Fruit fly (Drosophila melanogaster): ENCODE results near the gene Rcd4.
A peak's percentile ranks its signal among the peaks of the same experiment; 100 is the strongest.

The Rcd4 gene

DNA sequence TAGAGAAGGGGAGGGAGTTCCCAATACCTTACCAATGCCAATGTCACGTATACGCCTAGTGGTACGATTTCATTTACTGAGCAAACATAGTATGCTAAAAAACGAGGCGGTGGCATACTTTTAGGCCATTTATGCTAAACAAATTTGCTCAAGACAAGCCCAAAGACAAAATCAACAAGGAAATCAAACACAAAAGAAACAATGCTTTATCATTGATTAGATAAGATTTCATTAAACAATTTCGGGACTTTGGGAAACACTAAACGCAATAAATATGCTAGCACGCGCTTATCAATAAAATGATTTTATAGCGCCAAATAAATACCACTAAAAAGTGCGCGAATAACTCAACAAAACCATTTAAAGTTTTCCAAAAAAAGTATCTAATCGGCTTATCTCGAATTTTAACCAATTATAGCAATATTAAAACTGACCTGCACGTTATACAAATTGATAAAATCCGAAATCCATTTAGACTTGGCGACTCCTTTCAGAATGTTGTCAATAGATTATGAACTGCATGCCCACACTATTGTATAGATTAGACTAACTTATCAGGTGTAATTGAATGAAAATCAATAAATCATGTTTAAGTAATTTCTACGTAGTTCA is 32.0 kb upstream of the Rcd4 start (continued):
- TF ChIP-seq kah (GFP tag; optimal IDR thresholded peaks at IDR 0.05) (no peak), yki (optimal IDR thresholded peaks at IDR 0.05) (no peak), CG14014 (GFP tag; IDR thresholded peaks at IDR 0.05) (peak; percentile 52; the same call in 1 of the 2 replicates), CG17612 (GFP tag; IDR thresholded peaks at IDR 0.05) (no peak), Abd-B (GFP tag; optimal IDR thresholded peaks at IDR 0.05) (no peak), Dad (GFP tag; optimal IDR thresholded peaks at IDR 0.05) (no peak), ftz-f1 (GFP tag; optimal IDR thresholded peaks at IDR 0.05) (peak; percentile 50), CG30431 (GFP tag; optimal IDR thresholded peaks at IDR 0.05) (no peak), shn (GFP tag; optimal IDR thresholded peaks at IDR 0.05) (no peak), CG7786 (GFP tag; optimal IDR thresholded peaks at IDR 0.05) (no peak), Jarid2 (GFP tag; optimal IDR thresholded peaks at IDR 0.05) (peak; percentile 19), Hr3 (GFP tag; optimal IDR thresholded peaks at IDR 0.05) (no peak), cato (GFP tag; optimal IDR thresholded peaks at IDR 0.05; ENCODE audit: borderline replicate concordance) (no peak), CG34224 (GFP tag; IDR thresholded peaks at IDR 0.05; ENCODE audit: partially characterized antibody) (no peak), gt (GFP tag; IDR thresholded peaks at IDR 0.05) (no peak), Nf-YC (tag; optimal IDR thresholded peaks at IDR 0.05) (no peak), Dref (GFP tag; IDR thresholded peaks at IDR 0.05) (no peak), hbn (GFP tag; IDR thresholded peaks at IDR 0.05; ENCODE audit: partially characterized antibody) (no peak), CG2129 (GFP tag; IDR thresholded peaks at IDR 0.05; ENCODE audit: partially characterized antibody) (no peak), CG16779 (GFP tag; IDR thresholded peaks at IDR 0.05) (no peak), Oaz (GFP tag; IDR thresholded peaks at IDR 0.05) (no peak), CG8924 (tag; optimal IDR thresholded peaks at IDR 0.05) (peak; percentile 26), croc (GFP tag; conservative IDR thresholded peaks at IDR 0.05) (no peak), dmrt99B (tag; optimal IDR thresholded peaks at IDR 0.05) (peak; percentile 25), pita (GFP tag; optimal IDR thresholded peaks at IDR 0.05) (no peak), YL-1 (GFP tag; optimal IDR thresholded peaks at IDR 0.05) (peak; percentile 17), CG12155 (GFP tag; optimal IDR thresholded peaks at IDR 0.05) (no peak), Dip3 (GFP tag; optimal IDR thresholded peaks at IDR 0.05) (no peak), CG2875 (GFP tag; optimal IDR thresholded peaks at IDR 0.05) (no peak), dimm (GFP tag; IDR thresholded peaks at IDR 0.05) (no peak), CG12942 (GFP tag; optimal IDR thresholded peaks at IDR 0.05) (no peak), CG16815 (GFP tag; optimal IDR thresholded peaks at IDR 0.05) (no peak), CG17802 (tag; optimal IDR thresholded peaks at IDR 0.05) (no peak), CG17328 (GFP tag; IDR thresholded peaks at IDR 0.05) (no peak), CG11560 (tag; IDR thresholded peaks at IDR 0.05) (no peak), bab2 (GFP tag; optimal IDR thresholded peaks at IDR 0.05) (no peak), dmrt11E (tag; optimal IDR thresholded peaks at IDR 0.05) (no peak), CG10654 (GFP tag; optimal IDR thresholded peaks at IDR 0.05) (no peak), HLH3B (GFP tag; IDR thresholded peaks at IDR 0.05) (peak; percentile 29; the same call in 1 of the 2 replicates), Sox100B (GFP tag; optimal IDR thresholded peaks at IDR 0.05) (peak; percentile 8), nmo (GFP tag; optimal IDR thresholded peaks at IDR 0.05) (no peak), CG1233 (GFP tag; optimal IDR thresholded peaks at IDR 0.05) (peak; percentile 44), CG11456 (GFP tag; IDR thresholded peaks at IDR 0.05) (no peak), mam (GFP tag; optimal IDR thresholded peaks at IDR 0.05) (no peak), H15 (GFP tag; IDR thresholded peaks at IDR 0.05) (no peak), CG10543 (GFP tag; optimal IDR thresholded peaks at IDR 0.05) (peak; percentile 51), E2f2 (GFP tag; IDR thresholded peaks at IDR 0.05) (no peak; the same call in 1 of the 2 replicates), CG9817 (tag; optimal IDR thresholded peaks at IDR 0.05) (peak; percentile 12), knrl (GFP tag; IDR thresholded peaks at IDR 0.05; ENCODE audit: partially characterized antibody) (no peak), CG10267 (tag; optimal IDR thresholded peaks at IDR 0.05) (no peak), MTF-1 (GFP tag; optimal IDR thresholded peaks at IDR 0.05; ENCODE audit: borderline replicate concordance) (peak; percentile 41)

Data from whole organism, embryonic.